Worm (Caenorhabditis elegans) whole organism, L2 larva: ENCODE data around the gene best-5.
A peak's percentile ranks its signal among the peaks of the same experiment; 100 is the strongest.

Source experiments
- C34F6.9 ChIP-seq: fragments of 150-350 bp; optimal IDR thresholded peaks from 2 replicates; lab custom pipeline; 2014; ENCODE audit warnings: missing biosample characterization, missing genetic modification characterization
- F13H6.1 ChIP-seq: sonication (generic microtip); optimal IDR thresholded peaks from 2 replicates; lab custom pipeline; 2016; ENCODE audit warnings: missing genetic modification characterization, missing compliant biosample characterization
- blmp-1 ChIP-seq: sonication (generic microtip); optimal IDR thresholded peaks from 2 replicates; lab custom pipeline; 2017; ENCODE audit warnings: missing genetic modification characterization, mild to moderate bottlenecking, missing compliant biosample characterization, antibody characterized with exemption, moderate library complexity; ENCODE audit not compliant: insufficient read depth
- ceh-16 ChIP-seq: fragments of 150-350 bp; optimal IDR thresholded peaks from 2 replicates; lab custom pipeline; 2014; ENCODE audit warnings: missing biosample characterization, missing genetic modification characterization
- ceh-82 ChIP-seq: fragments of 150-350 bp; optimal IDR thresholded peaks from 2 replicates; lab custom pipeline; 2014; ENCODE audit warnings: missing biosample characterization, missing genetic modification characterization
- crh-2 ChIP-seq: sonication (generic microtip); optimal IDR thresholded peaks from 2 replicates; lab custom pipeline; 2017; ENCODE audit warnings: missing biosample characterization, missing genetic modification characterization
- dmd-4 ChIP-seq: sonication (generic microtip); optimal IDR thresholded peaks from 2 replicates; lab custom pipeline; 2017; ENCODE audit warnings: missing biosample characterization, missing genetic modification characterization
- elt-1 ChIP-seq: fragments of 150-350 bp; optimal IDR thresholded peaks from 2 replicates; lab custom pipeline; 2014; ENCODE audit warnings: missing biosample characterization, missing genetic modification characterization
- fos-1 ChIP-seq: fragments of 150-350 bp; optimal IDR thresholded peaks from 2 replicates; lab custom pipeline; 2014; ENCODE audit warnings: missing biosample characterization, missing genetic modification characterization
- lin-13 ChIP-seq: fragments of 150-350 bp; optimal IDR thresholded peaks from 2 replicates; lab custom pipeline; 2014; ENCODE audit warnings: missing biosample characterization, missing genetic modification reagents, missing genetic modification characterization
- lin-39 ChIP-seq: fragments of 150-350 bp; optimal IDR thresholded peaks from 2 replicates; lab custom pipeline; 2014; ENCODE audit warnings: missing biosample characterization, missing genetic modification reagents, missing genetic modification characterization
- mab-5 ChIP-seq: fragments of 150-350 bp; optimal IDR thresholded peaks from 2 replicates; lab custom pipeline; 2014; ENCODE audit warnings: missing biosample characterization, missing genetic modification characterization
- mbf-1 ChIP-seq: sonication (generic microtip); optimal IDR thresholded peaks from 2 replicates; lab custom pipeline; 2017; ENCODE audit warnings: missing biosample characterization, missing genetic modification characterization
- mdl-1 ChIP-seq, 2 experiments: fragments of 150-350 bp in 1 of 2; sonication (generic microtip) in 1 of 2; optimal IDR thresholded peaks; 2 replicates each; lab custom pipeline; 2017; ENCODE audit warnings: missing biosample characterization in 2 of 2, missing genetic modification characterization in 2 of 2
- nhr-11 ChIP-seq: fragments of 150-350 bp; optimal IDR thresholded peaks from 2 replicates; lab custom pipeline; 2014; ENCODE audit warnings: missing biosample characterization, missing genetic modification characterization
- nhr-129 ChIP-seq: fragments of 150-350 bp; optimal IDR thresholded peaks from 2 replicates; lab custom pipeline; 2014; ENCODE audit warnings: missing biosample characterization, missing genetic modification characterization
- nhr-21 ChIP-seq: fragments of 150-350 bp; optimal IDR thresholded peaks from 2 replicates; lab custom pipeline; 2014; ENCODE audit warnings: missing biosample characterization, missing genetic modification characterization
- nhr-23 ChIP-seq: fragments of 150-350 bp; optimal IDR thresholded peaks from 2 replicates; lab custom pipeline; 2014; ENCODE audit warnings: missing biosample characterization, missing genetic modification reagents, missing genetic modification characterization
- nhr-237 ChIP-seq: fragments of 150-350 bp; optimal IDR thresholded peaks from 2 replicates; lab custom pipeline; 2014; ENCODE audit warnings: missing biosample characterization, missing genetic modification characterization
- nhr-25 ChIP-seq: fragments of 150-350 bp; sonication (generic microtip); optimal IDR thresholded peaks from 3 replicates; lab custom pipeline; 2014; ENCODE audit warnings: missing biosample characterization, missing genetic modification characterization
- nhr-6 ChIP-seq: fragments of 150-350 bp; optimal IDR thresholded peaks from 2 replicates; lab custom pipeline; 2014; ENCODE audit warnings: missing biosample characterization, missing genetic modification characterization
- peb-1 ChIP-seq: fragments of 150-350 bp; optimal IDR thresholded peaks from 2 replicates; lab custom pipeline; 2014; ENCODE audit warnings: missing biosample characterization, missing genetic modification characterization
- skn-1 ChIP-seq: sonication (generic microtip); optimal IDR thresholded peaks from 2 replicates; lab custom pipeline; 2017; ENCODE audit warnings: missing biosample characterization, missing genetic modification characterization
- sma-3 ChIP-seq: sonication (generic microtip); optimal IDR thresholded peaks from 2 replicates; lab custom pipeline; 2016; ENCODE audit warnings: missing genetic modification reagents, missing genetic modification characterization, missing compliant biosample characterization
- sma-9 ChIP-seq, 2 experiments: fragments of 150-350 bp in 1 of 2; sonication (generic microtip) in 1 of 2; optimal IDR thresholded peaks; 2 replicates each; lab custom pipeline; 2014 to 2016; ENCODE audit warnings: missing genetic modification characterization in 2 of 2, mild to moderate bottlenecking in 1 of 2, missing biosample characterization in 1 of 2, missing compliant biosample characterization in 1 of 2, missing genetic modification reagents in 1 of 2, moderate library complexity in 1 of 2
- unc-39 ChIP-seq: fragments of 150-350 bp; optimal IDR thresholded peaks from 2 replicates; lab custom pipeline; 2014; ENCODE audit warnings: missing biosample characterization, missing genetic modification characterization
- unc-55 ChIP-seq: fragments of 150-350 bp; sonication (generic microtip); optimal IDR thresholded peaks from 3 replicates; lab custom pipeline; 2014; ENCODE audit warnings: missing biosample characterization, missing genetic modification reagents, missing genetic modification characterization
- unc-62 ChIP-seq: fragments of 150-350 bp; optimal IDR thresholded peaks from 2 replicates; lab custom pipeline; 2014; ENCODE audit warnings: missing biosample characterization, missing genetic modification reagents, missing genetic modification characterization
- zag-1 ChIP-seq: fragments of 150-350 bp; optimal IDR thresholded peaks from 2 replicates; lab custom pipeline; 2014; ENCODE audit warnings: missing biosample characterization, missing genetic modification characterization

The best-5 gene

DNA sequence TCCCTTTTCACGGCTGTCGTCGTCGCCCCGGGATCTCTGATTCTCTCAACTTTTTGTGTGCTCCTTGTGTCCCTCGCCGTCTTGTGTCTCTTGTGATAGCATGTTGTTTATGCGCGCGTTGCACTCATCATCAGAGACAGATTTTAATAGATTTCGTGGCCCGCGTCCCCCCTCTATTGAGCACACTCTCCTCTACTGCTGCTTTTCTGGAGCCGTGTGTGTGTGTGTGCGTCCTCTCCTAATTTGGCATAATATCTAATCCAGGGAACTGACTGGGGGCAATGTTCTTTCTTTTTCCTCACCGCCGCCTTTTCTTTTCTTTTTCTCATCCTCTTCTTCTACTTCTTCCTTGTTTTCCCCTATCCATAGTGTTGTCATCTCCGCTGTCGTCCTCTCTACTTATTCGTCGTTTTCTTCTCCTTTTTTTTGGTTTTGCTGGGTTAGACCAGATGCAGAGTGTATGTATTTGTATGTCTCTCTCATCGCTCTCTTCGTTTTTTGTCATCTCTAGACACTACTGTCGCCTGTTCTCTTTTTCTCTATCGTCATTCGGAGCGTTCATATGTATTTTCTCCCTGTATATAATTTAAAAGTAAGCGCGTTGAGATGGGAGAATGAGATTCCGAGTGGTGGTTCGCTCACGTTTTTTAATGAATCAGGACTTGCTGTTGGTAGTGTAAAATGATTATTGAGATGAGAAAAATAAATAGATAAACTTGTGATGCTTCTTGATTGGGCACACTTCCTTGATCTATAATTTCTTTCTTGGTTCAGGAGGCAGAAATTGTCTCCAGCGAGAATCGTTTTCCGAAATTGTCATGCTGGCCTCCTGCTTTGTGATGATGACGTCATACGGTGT lies 13.9 kb upstream of the best-5 start (continued):
- peak in 1 of 2 experiments; percentile 27 for TF ChIP-seq mdl-1 (tag; optimal IDR thresholded peaks at IDR 0.05; lab: Kevin White, UChicago)
- TF ChIP-seq mab-5 (tag; lab: Kevin White, UChicago) = peak; percentile 66
- TF ChIP-seq unc-39 (tag; lab: Kevin White, UChicago) = no peak
- TF ChIP-seq nhr-6 = peak; percentile 26
- TF ChIP-seq nhr-237 (tag; lab: Kevin White, UChicago) = no peak
- peak; percentile 54 for TF ChIP-seq C34F6.9 (tag; lab: Kevin White, UChicago)

DNA sequence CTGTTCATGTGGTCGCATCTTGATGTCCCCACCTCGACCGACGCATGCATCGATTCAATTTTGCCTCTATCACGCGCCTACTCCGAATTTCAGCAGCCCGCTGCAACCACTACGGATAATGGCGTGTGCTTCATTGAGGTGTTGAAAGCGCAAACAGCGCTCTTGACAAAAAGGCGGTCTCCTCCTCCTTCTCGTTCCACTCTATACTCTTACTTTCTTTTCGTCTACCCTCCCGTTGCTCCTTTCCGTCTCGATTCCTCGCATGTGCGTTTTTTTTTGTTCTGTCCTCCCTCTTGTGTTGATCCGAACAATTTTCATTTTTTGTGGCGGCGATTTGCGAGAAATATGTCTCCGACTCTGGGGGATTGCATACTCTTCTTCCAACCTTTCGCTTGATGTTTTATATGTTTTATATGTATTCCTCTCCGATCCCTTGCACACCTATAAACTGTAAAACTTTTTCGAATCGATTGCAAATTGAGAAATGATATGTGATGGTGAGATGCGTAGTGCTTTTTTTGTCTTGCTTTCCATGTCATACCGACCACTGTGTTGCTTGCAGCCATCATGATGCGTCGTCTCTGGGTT lies 12.7 kb upstream of the best-5 start:
- no peak for TF ChIP-seq ceh-16 (tag; lab: Kevin White, UChicago)
- TF ChIP-seq nhr-6 = peak; percentile 5
- peak; percentile 36 for TF ChIP-seq F13H6.1 (tag; lab: Kevin White, UChicago)
- peak; percentile 30 for TF ChIP-seq nhr-129 (tag; lab: Kevin White, UChicago)
- peak; percentile 11 for TF ChIP-seq sma-9 (GFP tag; optimal IDR thresholded peaks at IDR 0.05; lab: Kevin White, UChicago)
- no peak for TF ChIP-seq sma-9 (tag; optimal IDR thresholded peaks at IDR 0.05; lab: Kevin White, UChicago)
- no peak for TF ChIP-seq fos-1 (tag; lab: Kevin White, UChicago)
- no peak for TF ChIP-seq dmd-4 (tag; lab: Kevin White, UChicago)
- peak; percentile 14 for TF ChIP-seq unc-55 (GFP tag; lab: Kevin White, UChicago)

DNA sequence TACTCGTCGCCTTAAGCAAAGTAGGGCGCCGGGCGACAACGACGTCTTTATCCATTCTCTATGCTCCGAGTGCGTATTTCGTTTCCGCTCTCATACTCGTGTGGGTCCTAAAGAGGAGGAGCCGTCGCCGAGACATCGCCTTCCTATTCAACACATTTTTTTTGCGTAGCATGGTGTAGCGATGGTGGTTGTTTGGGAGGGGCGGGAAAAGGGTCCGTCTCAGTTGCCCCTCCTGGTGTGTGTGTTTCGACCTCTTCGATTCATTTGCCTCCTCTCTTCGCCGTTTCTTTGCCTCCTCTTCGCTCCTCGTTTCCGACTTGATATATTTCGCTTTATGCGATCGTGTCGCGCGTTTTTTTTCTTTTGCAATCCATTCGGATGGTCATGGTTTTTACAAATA lies 11.7 kb upstream of the best-5 start:
- TF ChIP-seq fos-1 (tag; lab: Kevin White, UChicago) (no peak), elt-1 (tag; lab: Kevin White, UChicago) (no peak), lin-13 (no peak), nhr-25 (tag; lab: Kevin White, UChicago) (no peak), unc-39 (tag; lab: Kevin White, UChicago) (no peak), peb-1 (tag; lab: Kevin White, UChicago) (no peak), ceh-82 (tag; lab: Kevin White, UChicago) (no peak)
- TF ChIP-seq, all 48 proteins: peak for 0

DNA sequence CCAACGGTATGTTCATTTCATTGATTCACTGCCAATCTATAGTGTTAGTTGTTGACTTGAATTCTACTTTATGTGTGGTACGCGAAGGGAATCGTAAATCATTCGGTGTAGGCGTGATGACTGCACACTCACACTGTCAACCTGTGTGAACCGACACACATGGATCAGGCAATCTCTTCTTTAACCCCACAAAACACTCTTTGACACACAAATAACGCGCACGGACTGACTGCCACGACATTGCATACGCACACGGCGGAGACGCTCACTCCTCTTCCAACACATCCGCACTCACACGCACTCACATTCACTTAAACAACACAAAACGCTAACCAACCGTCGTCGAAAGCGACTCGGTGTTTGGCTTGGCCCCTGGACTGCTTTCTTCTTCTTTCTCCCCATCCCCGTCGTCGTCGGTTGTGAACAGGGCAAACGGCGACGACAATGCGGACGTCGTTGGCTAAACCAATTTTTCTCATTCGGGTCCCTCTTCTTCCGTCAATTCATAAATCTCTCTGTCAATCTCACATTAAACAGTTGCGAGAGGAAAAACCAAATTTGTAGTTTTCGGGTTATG lies 10.1 kb upstream of the best-5 start:
- TF ChIP-seq nhr-21 (tag; lab: Kevin White, UChicago) (peak; percentile 41), lin-39 (no peak), nhr-129 (tag; lab: Kevin White, UChicago) (peak; percentile 19), sma-9 (GFP tag; optimal IDR thresholded peaks at IDR 0.05; lab: Kevin White, UChicago) (peak; percentile 1), sma-9 (tag; optimal IDR thresholded peaks at IDR 0.05; lab: Kevin White, UChicago) (no peak)

DNA sequence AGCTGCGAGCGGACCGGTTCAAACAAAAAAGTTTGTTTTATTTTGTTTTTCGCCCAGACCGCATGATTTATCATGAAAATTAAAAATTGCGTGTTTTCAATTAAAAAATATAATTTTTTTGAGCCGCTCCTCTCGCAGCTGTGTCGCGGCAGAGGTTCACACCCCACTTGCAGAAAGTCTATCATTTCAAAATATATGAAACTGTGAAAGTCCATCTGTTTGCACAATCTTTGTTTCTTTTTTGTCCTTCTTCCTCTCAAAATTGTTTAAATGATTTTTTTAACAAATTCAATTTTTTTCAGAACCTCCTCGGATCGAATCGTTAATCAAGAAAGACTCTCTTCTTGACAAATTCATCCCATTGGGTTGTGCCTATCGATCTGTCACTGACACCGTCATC lies 9.5 kb upstream of the best-5 start, which contains the start of gene tlk-1:
TSS of gene tlk-1 (plus strand) at position 301 of the 400 bp plus-strand sequence.
- TF ChIP-seq mbf-1 (tag; lab: Kevin White, UChicago) (no peak), skn-1 (no peak), nhr-21 (tag; lab: Kevin White, UChicago) (no peak), nhr-11 (tag; lab: Kevin White, UChicago) (no peak), nhr-23 (tag; lab: Kevin White, UChicago) (no peak), nhr-6 (no peak), crh-2 (tag; lab: Kevin White, UChicago) (no peak), blmp-1 (tag; lab: Kevin White, UChicago) (no peak), sma-3 (no peak), lin-39 (no peak), C34F6.9 (tag; lab: Kevin White, UChicago) (no peak), zag-1 (tag; lab: Kevin White, UChicago) (no peak), unc-39 (tag; lab: Kevin White, UChicago) (no peak), F13H6.1 (tag; lab: Kevin White, UChicago) (no peak), nhr-129 (tag; lab: Kevin White, UChicago) (no peak), fos-1 (tag; lab: Kevin White, UChicago) (no peak), unc-62 (GFP tag; lab: Kevin White, UChicago) (no peak), nhr-25 (tag; lab: Kevin White, UChicago) (no peak)
